Worm (Caenorhabditis elegans) whole organism, L4/young adult: ENCODE data around the gene F44E5.1.

Experiments used
- W03F9.2 ChIP-seq: fragments of 150-350 bp; optimal IDR thresholded peaks from 2 replicates; lab custom pipeline; 2014; ENCODE audit warnings: missing biosample characterization, missing genetic modification characterization
- dao-5 ChIP-seq: sonication (generic microtip); optimal IDR thresholded peaks from 2 replicates; lab custom pipeline; 2016; ENCODE audit warnings: missing genotype, missing genetic modification characterization, moderate library complexity, missing compliant biosample characterization
- him-1 ChIP-seq: sonication (generic microtip); optimal IDR thresholded peaks from 2 replicates; lab custom pipeline; 2016; ENCODE audit warnings: missing genotype, missing genetic modification reagents, missing genetic modification characterization, missing compliant biosample characterization

F44E5.1 gene

DNA sequence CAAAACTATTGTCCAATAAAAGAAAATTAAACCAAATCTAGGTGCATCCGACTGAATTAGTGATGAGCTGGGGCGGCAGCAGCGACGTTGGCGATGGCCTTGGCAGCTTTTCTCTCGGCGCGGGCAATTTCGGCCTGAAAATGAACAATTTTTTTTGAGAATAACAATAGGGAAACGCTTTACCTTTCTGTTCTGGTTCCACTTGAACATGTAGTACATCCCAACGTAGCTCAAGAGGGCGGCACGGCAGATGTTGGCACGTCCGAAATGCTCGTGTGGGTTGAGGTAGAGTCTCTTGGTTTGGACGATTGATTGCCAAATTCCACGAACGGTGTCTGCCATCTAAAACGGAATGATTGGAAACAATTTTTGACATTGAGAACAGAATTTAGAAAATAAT, at the start of gene F44E5.1:
Gene F44E5.1 (minus strand): TSS at position 342 of the 400 bp plus-strand sequence.
- TF ChIP-seq him-1 (tag; lab: Kevin White, UChicago) (no peak), dao-5 (tag; lab: Kevin White, UChicago) (no peak), W03F9.2 (tag; lab: Kevin White, UChicago) (no peak)

DNA sequence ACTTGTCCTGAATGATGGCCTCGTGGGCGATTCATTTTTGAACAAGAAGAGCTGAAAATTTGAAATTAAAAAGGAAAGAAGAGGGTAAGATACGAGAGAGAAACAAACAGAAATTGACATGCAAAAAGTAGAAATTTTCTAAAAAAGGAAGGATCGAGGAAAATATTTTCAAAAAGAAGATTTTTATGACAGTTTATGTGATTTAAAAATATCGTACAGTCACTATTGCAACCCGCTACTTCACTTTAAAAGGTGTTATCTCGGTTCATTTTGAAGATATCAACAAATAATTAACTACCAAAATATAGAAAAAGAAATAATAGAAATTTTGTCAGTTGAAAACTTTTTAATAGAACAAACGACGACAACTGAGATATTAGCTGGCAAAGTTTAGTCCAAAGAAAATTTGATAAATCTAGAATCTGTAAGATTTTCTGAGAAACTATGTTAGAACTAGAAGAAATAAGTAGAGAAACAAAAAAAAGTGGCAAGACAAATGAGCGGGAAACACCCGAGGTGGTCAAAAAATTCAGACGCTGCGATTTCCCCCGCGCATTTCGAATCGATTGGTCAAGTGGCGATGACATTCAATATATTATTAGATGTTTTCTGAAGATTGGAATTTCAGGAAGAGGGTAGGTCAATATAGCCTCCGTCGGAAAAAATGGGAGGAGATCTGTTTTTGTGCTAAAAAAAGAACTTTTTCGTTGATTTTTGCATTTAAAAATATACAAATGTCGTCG, 49.4 kb upstream of the F44E5.1 start, which contains the start of gene Y6D1A.1:
Gene Y6D1A.1 (minus strand): TSS at position 51 of the 743 bp plus-strand sequence.
- TF ChIP-seq him-1 (tag; lab: Kevin White, UChicago) (no peak), dao-5 (tag; lab: Kevin White, UChicago) (no peak), W03F9.2 (tag; lab: Kevin White, UChicago) (no peak)

DNA sequence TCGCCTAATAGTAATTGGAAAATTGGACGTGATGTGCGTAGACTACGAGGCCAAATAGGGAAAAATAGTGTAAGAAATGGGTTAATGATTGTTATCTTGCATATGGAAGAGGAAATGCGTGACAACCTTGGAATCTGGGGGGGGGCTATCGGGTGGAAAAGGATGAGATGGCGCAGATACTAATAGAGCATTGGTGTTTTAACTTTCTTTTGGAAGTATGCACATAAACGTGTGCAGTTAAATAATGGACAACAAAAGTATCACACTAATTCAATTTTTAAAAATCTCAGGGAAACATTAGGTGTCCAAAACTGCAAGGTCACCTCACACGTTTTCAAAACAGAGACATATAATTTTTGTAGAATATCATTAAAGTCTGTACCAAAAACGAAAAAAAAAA, 45.5 kb upstream of the F44E5.1 start, which contains the start of gene Y6D1A.2:
Gene Y6D1A.2 (minus strand): TSS at position 101 of the 400 bp plus-strand sequence.
- TF ChIP-seq W03F9.2 (tag; lab: Kevin White, UChicago): no peak
- no peak for TF ChIP-seq him-1 (tag; lab: Kevin White, UChicago)
- no peak for TF ChIP-seq dao-5 (tag; lab: Kevin White, UChicago)

DNA sequence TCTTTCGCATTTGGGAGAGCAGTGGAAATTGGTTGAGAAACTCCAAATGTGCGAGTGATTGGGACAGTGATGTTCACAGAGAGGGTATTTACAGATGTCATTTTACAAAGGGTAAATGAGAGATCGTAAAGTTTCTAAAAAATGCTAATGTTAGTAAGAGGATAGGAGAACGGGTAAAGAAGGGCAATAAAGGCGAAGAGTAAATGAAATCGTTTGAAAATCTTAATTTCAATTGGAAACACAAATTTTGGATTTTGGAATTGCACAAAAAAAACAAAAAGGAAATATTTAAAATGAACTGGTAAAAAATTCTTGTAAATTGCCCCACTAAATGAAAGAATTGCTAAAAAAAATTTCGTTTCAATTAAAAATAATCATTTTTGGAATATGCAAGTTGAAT, 42.1 kb upstream of the F44E5.1 start, which contains the start of gene pap-3:
Gene pap-3 (minus strand): TSS at position 101 of the 400 bp plus-strand sequence.
- TF ChIP-seq him-1 (tag; lab: Kevin White, UChicago): no peak
- no peak for TF ChIP-seq dao-5 (tag; lab: Kevin White, UChicago)
- no peak for TF ChIP-seq W03F9.2 (tag; lab: Kevin White, UChicago)

DNA sequence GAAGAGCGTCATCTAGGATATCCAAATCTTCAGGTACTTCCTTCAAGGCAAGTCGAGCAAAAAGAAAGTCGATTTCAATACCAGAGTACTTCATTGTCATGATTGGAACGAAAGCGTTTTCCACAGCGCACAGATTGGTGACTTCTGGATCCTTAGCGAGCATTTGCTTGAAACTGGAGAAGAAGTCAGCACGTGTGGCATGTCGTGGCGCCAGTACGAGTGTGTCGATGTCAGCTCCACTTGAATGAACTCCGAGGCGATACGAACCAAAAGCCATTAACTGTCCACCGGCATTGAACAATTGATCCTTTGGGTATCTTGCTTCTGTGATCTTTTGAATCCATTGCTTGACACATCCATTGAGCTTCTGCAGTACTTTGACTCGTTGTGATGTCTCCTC, 41.7 kb upstream of the F44E5.1 start:
- TF ChIP-seq dao-5 (tag; lab: Kevin White, UChicago) (no peak), him-1 (tag; lab: Kevin White, UChicago) (no peak), W03F9.2 (tag; lab: Kevin White, UChicago) (no peak)

DNA sequence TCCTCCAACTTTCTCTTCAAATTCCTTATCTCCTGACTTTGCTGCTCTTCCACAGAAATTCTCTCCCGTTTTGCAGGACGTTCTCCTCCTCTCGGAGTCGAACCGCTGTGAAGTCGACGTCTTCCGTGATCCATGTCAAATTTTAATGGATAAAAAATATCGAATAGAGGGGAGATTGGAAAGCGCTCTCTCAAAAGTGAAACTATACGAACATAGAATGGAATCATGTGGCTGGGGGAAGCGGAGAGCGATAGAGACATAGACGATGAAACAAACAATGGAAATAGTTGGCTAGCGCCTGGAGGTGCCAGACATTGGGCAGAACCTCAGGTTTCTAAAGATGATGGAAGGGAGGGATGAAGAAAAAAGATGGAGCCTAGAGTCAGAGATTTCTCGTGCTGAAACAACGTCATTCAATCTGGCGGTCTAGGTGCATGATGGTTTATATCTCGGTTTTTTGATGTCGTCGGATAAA, 39.6 kb upstream of the F44E5.1 start, which contains the start of gene F43G6.8:
Gene F43G6.8 (minus strand): TSS at position 198 of the 475 bp plus-strand sequence.
- TF ChIP-seq dao-5 (tag; lab: Kevin White, UChicago) (no peak), him-1 (tag; lab: Kevin White, UChicago) (no peak), W03F9.2 (tag; lab: Kevin White, UChicago) (no peak)

DNA sequence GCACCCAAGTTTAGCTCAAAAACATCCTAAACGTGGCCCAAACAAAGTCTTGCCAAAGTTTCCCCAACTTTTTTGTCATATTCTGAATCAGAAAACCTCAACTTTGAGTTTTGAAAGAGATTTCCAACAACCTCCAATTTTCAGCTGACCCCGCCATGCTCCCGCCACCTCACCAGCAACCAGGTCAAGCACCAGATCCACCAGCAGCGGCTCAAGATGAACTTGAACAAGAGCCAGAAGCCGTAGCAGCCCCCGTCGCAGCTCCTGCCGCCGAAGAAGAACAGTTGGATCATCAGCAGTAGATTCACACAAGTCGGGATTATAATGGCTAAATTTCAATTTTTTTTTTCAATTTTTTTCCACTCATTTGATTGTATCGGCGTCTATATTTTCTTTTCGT, 36.9 kb upstream of the F44E5.1 start:
- TF ChIP-seq W03F9.2 (tag; lab: Kevin White, UChicago) (no peak), dao-5 (tag; lab: Kevin White, UChicago) (no peak), him-1 (tag; lab: Kevin White, UChicago) (no peak)

DNA sequence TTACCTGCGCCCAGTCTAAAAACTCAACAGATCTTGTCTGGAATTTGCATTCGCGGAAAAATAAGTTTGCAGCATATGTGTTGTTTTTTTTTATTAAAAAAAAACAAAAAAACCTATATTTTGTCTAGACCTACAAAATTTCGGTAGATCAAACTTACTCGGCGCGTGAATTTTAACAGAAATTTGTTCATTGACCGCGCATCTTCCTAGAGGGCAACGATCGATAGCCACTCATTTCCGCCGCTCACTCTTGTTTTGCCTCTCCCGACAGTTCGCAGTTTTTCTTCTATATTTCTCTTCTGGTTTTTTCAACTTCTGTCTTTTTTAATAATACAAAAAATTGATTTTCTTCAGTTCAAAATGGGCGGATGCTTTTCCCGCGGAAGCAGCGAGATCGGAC, 36.1 kb upstream of the F44E5.1 start, which contains the start of gene F43G6.7:
Gene F43G6.7 (plus strand): TSS at position 355 of the 400 bp plus-strand sequence.
- no peak for TF ChIP-seq him-1 (tag; lab: Kevin White, UChicago)
- TF ChIP-seq dao-5 (tag; lab: Kevin White, UChicago): no peak

DNA sequence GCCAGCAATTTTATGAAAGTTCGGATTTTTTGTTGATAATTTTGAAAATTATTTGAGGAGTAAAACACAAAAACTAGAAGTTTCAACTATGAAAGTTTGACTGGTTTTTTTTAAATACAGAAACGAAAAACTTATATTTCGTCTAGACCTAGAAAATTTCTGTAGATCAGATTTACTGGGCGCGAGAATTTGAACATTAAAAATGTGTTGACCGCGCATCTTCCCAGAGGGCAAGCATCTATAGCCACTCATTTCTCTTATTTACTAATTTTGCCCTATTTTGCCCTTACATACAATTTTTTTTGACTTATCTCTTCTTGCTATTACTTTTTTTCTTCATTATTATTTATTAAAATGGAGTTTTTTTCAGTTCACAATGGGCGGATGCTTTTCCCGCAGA, 34.6 kb upstream of the F44E5.1 start, which contains the start of gene F43G6.10:
Gene F43G6.10 (plus strand): TSS at position 371 of the 400 bp plus-strand sequence.
- TF ChIP-seq dao-5 (tag; lab: Kevin White, UChicago) (no peak), him-1 (tag; lab: Kevin White, UChicago) (no peak), W03F9.2 (tag; lab: Kevin White, UChicago) (no peak)

DNA sequence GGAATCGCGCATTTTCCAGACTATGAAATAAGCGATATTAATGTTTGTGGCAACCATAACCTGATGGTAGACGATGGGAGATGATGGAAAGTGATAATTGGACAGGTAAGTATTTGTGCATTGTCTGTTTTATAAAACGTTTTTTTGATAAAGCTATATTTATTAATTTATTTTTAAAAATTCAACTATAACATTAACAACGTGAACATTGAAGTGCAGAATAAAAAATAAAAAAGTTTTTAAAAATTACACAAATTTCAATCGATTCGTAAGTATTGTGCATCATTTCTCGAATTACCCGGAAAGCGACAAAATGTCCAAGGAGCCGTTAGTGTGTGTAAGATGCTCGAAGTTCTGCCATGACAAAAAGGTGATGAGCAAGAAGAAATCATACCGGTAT, 31.9 kb upstream of the F44E5.1 start, which contains the start of gene jmjd-1.1:
Gene jmjd-1.1 (plus strand): TSS at position 301 of the 400 bp plus-strand sequence.
- no peak for TF ChIP-seq W03F9.2 (tag; lab: Kevin White, UChicago)
- TF ChIP-seq dao-5 (tag; lab: Kevin White, UChicago): no peak
- no peak for TF ChIP-seq him-1 (tag; lab: Kevin White, UChicago)

DNA sequence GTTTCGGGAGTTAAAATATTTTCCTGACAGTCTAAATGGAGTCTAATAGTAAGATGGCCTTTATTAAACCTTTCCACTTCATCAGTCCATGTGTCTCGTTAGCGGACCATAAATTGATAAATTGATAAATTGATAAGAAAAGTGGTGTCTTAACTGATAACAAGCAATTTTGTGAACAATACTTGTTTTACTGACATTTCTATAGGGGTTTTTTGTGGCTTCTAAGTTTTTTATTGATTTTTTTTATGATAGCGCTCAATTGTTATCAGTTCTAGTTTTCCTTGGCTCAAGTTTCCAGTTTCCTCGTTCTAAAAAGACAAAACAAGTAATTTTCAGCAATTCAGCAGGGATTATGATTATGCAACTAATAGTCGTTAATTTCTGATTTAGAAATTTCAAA, 28.1 kb upstream of the F44E5.1 start, which contains the start of gene F43G6.17:
Gene F43G6.17 (plus strand): TSS at position 301 of the 400 bp plus-strand sequence.
- no peak for TF ChIP-seq W03F9.2 (tag; lab: Kevin White, UChicago)
- no peak for TF ChIP-seq dao-5 (tag; lab: Kevin White, UChicago)
- TF ChIP-seq him-1 (tag; lab: Kevin White, UChicago): no peak

DNA sequence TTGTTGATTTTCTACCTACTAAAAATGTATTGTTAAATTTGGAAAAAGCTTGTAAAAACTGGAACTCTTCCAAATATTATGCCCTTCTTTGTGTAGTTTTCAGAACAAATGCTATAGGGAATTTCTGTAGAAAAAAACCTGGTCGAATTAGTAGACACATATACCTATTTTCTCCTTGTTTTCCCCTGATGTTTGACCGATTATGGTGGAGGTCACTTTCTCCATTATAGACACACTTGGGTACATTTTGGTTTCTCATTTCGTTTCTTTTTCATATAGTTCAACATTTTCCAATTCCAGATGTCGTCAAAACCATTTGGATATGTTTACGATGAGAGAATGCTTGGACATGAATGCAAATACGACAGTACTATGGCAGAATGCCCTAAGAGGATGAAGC, 24.4 kb upstream of the F44E5.1 start, which contains the start of gene hda-5:
Gene hda-5 (plus strand): TSS at position 301 of the 400 bp plus-strand sequence.
- TF ChIP-seq him-1 (tag; lab: Kevin White, UChicago) (no peak), dao-5 (tag; lab: Kevin White, UChicago) (no peak), W03F9.2 (tag; lab: Kevin White, UChicago) (no peak)

DNA sequence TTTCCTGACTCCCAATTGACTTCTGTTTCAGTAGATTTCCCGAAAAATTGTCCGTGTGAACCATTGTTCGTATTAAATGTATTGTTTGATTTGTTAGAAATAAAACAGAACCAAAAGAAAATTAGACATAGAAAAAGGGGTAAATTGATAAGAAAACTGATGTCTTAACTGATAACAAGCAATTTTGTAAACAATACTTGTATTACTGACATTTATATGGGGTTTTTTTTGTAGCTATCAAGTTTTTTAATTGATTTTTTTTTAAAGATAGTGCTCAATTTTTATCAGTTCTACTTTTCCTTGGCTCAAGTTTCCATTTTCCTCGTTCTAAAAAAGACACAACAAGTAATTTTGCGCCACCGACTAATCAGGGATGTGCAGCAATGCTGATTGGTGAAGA, 22.8 kb upstream of the F44E5.1 start:
- TF ChIP-seq dao-5 (tag; lab: Kevin White, UChicago) (no peak), W03F9.2 (tag; lab: Kevin White, UChicago) (no peak), him-1 (tag; lab: Kevin White, UChicago) (no peak)
